Fruit fly (Drosophila melanogaster) Kc167 (cell line): ENCODE results near the gene pug.

Source experiments
- Myc ChIP-seq: fragments of >200 bp; optimal IDR thresholded peaks from 2 replicates; lab custom pipeline; 2017; ENCODE audit warnings: missing external identifiers
- Sin3A ChIP-seq: fragments of >200 bp; optimal IDR thresholded peaks from 2 replicates; lab custom pipeline; 2018; ENCODE audit warnings: missing external identifiers
- h ChIP-seq: fragments of >200 bp; optimal IDR thresholded peaks from 3 replicates; lab custom pipeline; 2018; ENCODE audit warnings: missing external identifiers
- insv ChIP-seq: fragments of >200 bp; optimal IDR thresholded peaks from 3 replicates; lab custom pipeline; 2018; ENCODE audit warnings: missing external identifiers
- psq ChIP-seq: fragments of >200 bp; optimal IDR thresholded peaks from 2 replicates; lab custom pipeline; 2017; ENCODE audit warnings: missing external identifiers
- ttk ChIP-seq: sonication (Bioruptor generic); optimal IDR thresholded peaks from 2 replicates; lab custom pipeline; 2017; ENCODE audit warnings: missing external identifiers

The pug gene

dm6 chr3R:10687312-10687711 lies 9.0 kb upstream of the pug start:
- TF ChIP-seq Myc (lab: Kevin White, UChicago), result no peak
- no peak for TF ChIP-seq insv
- no peak for TF ChIP-seq ttk
- TF ChIP-seq Sin3A (lab: Kevin White, UChicago), result no peak
- no peak for TF ChIP-seq psq (lab: Kevin White, UChicago)
- TF ChIP-seq h (lab: Kevin White, UChicago), result no peak

dm6 chr3R:10688160-10688559 lies 8.2 kb upstream of the pug start:
- TF ChIP-seq h (lab: Kevin White, UChicago) (no peak), Sin3A (lab: Kevin White, UChicago) (no peak), Myc (lab: Kevin White, UChicago) (no peak)

- TF ChIP-seq insv, result no peak
Measured at dm6 chr3R:10688835-10689234, 7.5 kb upstream of the pug start.

- no peak for TF ChIP-seq h (lab: Kevin White, UChicago)
- no peak for TF ChIP-seq insv
Measured at dm6 chr3R:10699020-10699951, 3.0 kb downstream of the pug start.

dm6 chr3R:10700638-10701037 lies 4.3 kb downstream of the pug start:
- no peak for TF ChIP-seq psq (lab: Kevin White, UChicago)
- no peak for TF ChIP-seq insv
- TF ChIP-seq Sin3A (lab: Kevin White, UChicago), result no peak
- TF ChIP-seq ttk, result no peak
- no peak for TF ChIP-seq Myc (lab: Kevin White, UChicago)

dm6 chr3R:10704975-10705374 lies 8.6 kb downstream of the pug start, which contains the start of gene CG31391:
CG31391 (minus strand) TSS chr3R:10705075.
- TF ChIP-seq Sin3A (lab: Kevin White, UChicago), result no peak
- TF ChIP-seq Myc (lab: Kevin White, UChicago), result no peak
- TF ChIP-seq psq (lab: Kevin White, UChicago), result no peak
- no peak for TF ChIP-seq h (lab: Kevin White, UChicago)
- no peak for TF ChIP-seq ttk
- no peak for TF ChIP-seq insv

dm6 chr3R:10706763-10707162 lies 10.4 kb downstream of the pug start, which contains the start of the genes CG31467 and CG14684:
CG31467 (minus strand) TSS chr3R:10706863.
CG14684 (plus strand) TSS chr3R:10706974.
- no peak for TF ChIP-seq Myc (lab: Kevin White, UChicago)
- TF ChIP-seq insv, result no peak
- no peak for TF ChIP-seq psq (lab: Kevin White, UChicago)
- TF ChIP-seq ttk, result no peak
- TF ChIP-seq Sin3A (lab: Kevin White, UChicago), result no peak
- no peak for TF ChIP-seq h (lab: Kevin White, UChicago)

- TF ChIP-seq psq (lab: Kevin White, UChicago) (no peak), insv (no peak), Sin3A (lab: Kevin White, UChicago) (no peak), h (lab: Kevin White, UChicago) (no peak), ttk (no peak), Myc (lab: Kevin White, UChicago) (no peak)
Measured at dm6 chr3R:10708169-10708568, 11.8 kb downstream of the pug start, which contains the start of gene CG31278. CG31278 (minus strand) TSS chr3R:10708340.

dm6 chr3R:10709264-10709663 lies 12.9 kb downstream of the pug start, which contains the start of gene CG31373:
CG31373 (minus strand) TSS chr3R:10709364.
- no peak for TF ChIP-seq psq (lab: Kevin White, UChicago)

- TF ChIP-seq h (lab: Kevin White, UChicago), result no peak
- TF ChIP-seq ttk, result no peak
- no peak for TF ChIP-seq insv
- no peak for TF ChIP-seq Myc (lab: Kevin White, UChicago)
- TF ChIP-seq psq (lab: Kevin White, UChicago), result no peak
- TF ChIP-seq Sin3A (lab: Kevin White, UChicago), result no peak
Measured at dm6 chr3R:10711148-10711547, 14.8 kb downstream of the pug start, which contains the start of gene CG14689. CG14689 (minus strand) TSS chr3R:10711248.

dm6 chr3R:10714498-10714897 lies 18.2 kb downstream of the pug start, which contains the start of gene CG4073:
CG4073 (plus strand) TSS chr3R:10714798.
- no peak for TF ChIP-seq h (lab: Kevin White, UChicago)
- no peak for TF ChIP-seq insv
- no peak for TF ChIP-seq Sin3A (lab: Kevin White, UChicago)
- no peak for TF ChIP-seq psq (lab: Kevin White, UChicago)
- no peak for TF ChIP-seq Myc (lab: Kevin White, UChicago)

dm6 chr3R:10726714-10727113 lies 30.4 kb downstream of the pug start:
- TF ChIP-seq h (lab: Kevin White, UChicago) (no peak), Sin3A (lab: Kevin White, UChicago) (no peak), insv (no peak), Myc (lab: Kevin White, UChicago) (no peak), psq (lab: Kevin White, UChicago) (no peak), ttk (no peak)

dm6 chr3R:10735857-10736256 lies 39.5 kb downstream of the pug start, which contains the start of gene tomboy20:
tomboy20 (minus strand) TSS chr3R:10735957.
- TF ChIP-seq h (lab: Kevin White, UChicago) (no peak), insv (no peak), Sin3A (lab: Kevin White, UChicago) (no peak), psq (lab: Kevin White, UChicago) (no peak), ttk (no peak), Myc (lab: Kevin White, UChicago) (no peak)
